Worm (Caenorhabditis elegans) whole organism, L4 larva: ENCODE measurements around the gene T05A8.8.

ENCODE experiments used
- R02D3.7 ChIP-seq: fragments of 150-350 bp; sonication (generic microtip); optimal IDR thresholded peaks from 3 replicates; lab custom pipeline; 2014; ENCODE audit warnings: missing biosample characterization, missing genetic modification characterization
- lir-3 ChIP-seq: sonication (generic microtip); optimal IDR thresholded peaks from 2 replicates; lab custom pipeline; 2016; ENCODE audit warnings: mild to moderate bottlenecking, missing genetic modification characterization, missing compliant biosample characterization
- mes-2 ChIP-seq: sonication (generic microtip); optimal IDR thresholded peaks from 2 replicates; lab custom pipeline; 2016; ENCODE audit warnings: missing genotype, mild to moderate bottlenecking, missing genetic modification characterization, missing compliant biosample characterization; ENCODE audit not compliant: poor library complexity, severe bottlenecking
- nhr-10 ChIP-seq: fragments of 150-350 bp; optimal IDR thresholded peaks from 2 replicates; lab custom pipeline; 2014; ENCODE audit warnings: missing biosample characterization, missing genetic modification characterization
- nhr-28 ChIP-seq: fragments of 150-350 bp; optimal IDR thresholded peaks from 2 replicates; lab custom pipeline; 2014; ENCODE audit warnings: missing biosample characterization, missing genetic modification characterization
- snpc-4 ChIP-seq: fragments of 150-350 bp; optimal IDR thresholded peaks from 2 replicates; lab custom pipeline; 2014; ENCODE audit warnings: missing biosample characterization, missing genetic modification characterization

DNA sequence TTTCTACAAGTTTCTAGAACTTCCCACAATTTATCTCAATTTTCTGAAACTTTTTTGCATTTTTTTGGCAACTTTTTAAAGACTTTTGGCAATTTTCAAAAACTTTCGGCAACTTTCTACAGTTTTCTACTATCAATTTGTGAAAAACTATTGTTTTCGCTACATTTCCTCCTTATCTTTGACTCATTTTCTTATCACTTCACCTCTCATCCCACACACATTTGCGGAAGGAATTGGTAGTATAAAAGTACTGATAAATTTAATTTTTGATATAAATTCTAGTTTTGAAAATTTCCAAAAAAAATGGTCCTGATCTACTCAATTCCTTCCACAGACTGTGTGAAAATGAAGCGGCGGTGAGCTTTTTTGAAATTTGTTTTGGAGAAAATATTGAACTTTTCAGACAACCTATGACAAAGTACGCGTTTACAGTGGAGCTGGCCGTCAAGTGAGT is 13.1 kb downstream of the T05A8.8 start, which contains the start of gene F29A7.4:
- TF ChIP-seq lir-3 (no peak), R02D3.7 (tag; lab: Kevin White, UChicago) (no peak), mes-2 (no peak), snpc-4 (no peak), nhr-10 (no peak), nhr-28 (peak; percentile 74)
